Fruit fly (Drosophila melanogaster): ENCODE data around the gene sfl.

- TF ChIP-seq twi (tag; optimal IDR thresholded peaks at IDR 0.05) (no peak), B-H2 (GFP tag; optimal IDR thresholded peaks at IDR 0.05) (no peak), CG10654 (GFP tag; optimal IDR thresholded peaks at IDR 0.05) (no peak), hkb (optimal IDR thresholded peaks at IDR 0.05) (no peak), hkb (GFP tag; IDR thresholded peaks at IDR 0.05) (no peak), CG4854 (GFP tag; optimal IDR thresholded peaks at IDR 0.05) (no peak), CG15269 (tag; optimal IDR thresholded peaks at IDR 0.05) (no peak)
These were observed 42.0 kb upstream of the sfl start for dm6 chr3L:6453482-6453881.
